Worm (Caenorhabditis elegans) whole organism, L1 larva: ENCODE data around the gene K12H6.9.

Source experiments
- F16B12.6 ChIP-seq: fragments of 150-350 bp; optimal IDR thresholded peaks from 2 replicates; lab custom pipeline; 2014; ENCODE audit warnings: missing biosample characterization, missing genetic modification characterization
- aha-1 ChIP-seq: fragments of 150-350 bp; optimal IDR thresholded peaks from 2 replicates; lab custom pipeline; 2014; ENCODE audit warnings: missing biosample characterization, missing genetic modification characterization
- blmp-1 ChIP-seq: fragments of 150-350 bp; optimal IDR thresholded peaks from 2 replicates; lab custom pipeline; 2014; ENCODE audit warnings: missing biosample characterization, missing genetic modification characterization
- ceh-8 ChIP-seq: fragments of 200-800 bp; sonication (Bioruptor generic); optimal IDR thresholded peaks from 2 replicates; lab custom pipeline; 2018; ENCODE audit warnings: mild to moderate bottlenecking, missing genetic modification characterization, moderate library complexity, missing compliant biosample characterization
- ceh-82 ChIP-seq, 3 experiments: fragments of 150-350 bp in 1 of 3; sonication (generic microtip) in 2 of 3; optimal IDR thresholded peaks; 2 replicates each; lab custom pipeline; 2014 to 2017; ENCODE audit warnings: missing biosample characterization in 3 of 3, missing genetic modification characterization in 3 of 3
- ceh-88 ChIP-seq: fragments of 200-800 bp; sonication (Bioruptor generic); IDR thresholded peaks from 2 replicates; pipeline ENCODE4 v1.3.6; 2022; ENCODE audit warnings: missing genetic modification characterization, missing compliant biosample characterization
- ceh-90 ChIP-seq: sonication (generic microtip); optimal IDR thresholded peaks from 2 replicates; lab custom pipeline; 2016; ENCODE audit warnings: missing genetic modification characterization, missing compliant biosample characterization
- dpl-1 ChIP-seq, 3 experiments: fragments of 150-350 bp in 2 of 3; sonication (generic microtip) in 1 of 3; optimal IDR thresholded peaks; 2 replicates each; lab custom pipeline; 2014 to 2017; ENCODE audit warnings: missing biosample characterization in 3 of 3, missing genetic modification characterization in 3 of 3, missing genetic modification reagents in 3 of 3
- dsc-1 ChIP-seq: sonication (generic microtip); optimal IDR thresholded peaks from 2 replicates; lab custom pipeline; 2016; ENCODE audit warnings: mild to moderate bottlenecking, missing genetic modification characterization, missing compliant biosample characterization
- efl-1 ChIP-seq, 4 experiments: fragments of 150-350 bp; optimal IDR thresholded peaks in 3 of 4; peaks in 1 of 4; 1 replicate in 1 of 4; 2 replicates in 3 of 4; lab custom pipeline; 2014; ENCODE audit warnings: missing biosample characterization in 2 of 4, missing genetic modification characterization in 2 of 4, missing genetic modification reagents in 2 of 4
- elt-2 ChIP-seq: sonication (generic microtip); optimal IDR thresholded peaks from 2 replicates; lab custom pipeline; 2016; ENCODE audit warnings: missing genetic modification characterization, mild to moderate bottlenecking, inconsistent platforms, missing compliant biosample characterization, missing genetic modification reagents
- elt-3 ChIP-seq, 6 experiments: fragments of 150-350 bp in 1 of 6; sonication (generic microtip); optimal IDR thresholded peaks; 2 replicates each; lab custom pipeline; 2017 to 2018; ENCODE audit warnings: missing biosample characterization in 6 of 6, missing genetic modification characterization in 6 of 6, inconsistent platforms in 1 of 6
- fkh-10 ChIP-seq: sonication (generic microtip); optimal IDR thresholded peaks from 2 replicates; lab custom pipeline; 2017; ENCODE audit warnings: missing biosample characterization, missing genetic modification reagents, missing genetic modification characterization
- grh-1 ChIP-seq: fragments of 200-800 bp; sonication (Bioruptor generic); IDR thresholded peaks from 2 replicates; pipeline ENCODE4 v1.3.6; 2022; ENCODE audit warnings: missing genetic modification reagents, missing genetic modification characterization, missing compliant biosample characterization
- hlh-4 ChIP-seq: sonication (generic microtip); optimal IDR thresholded peaks from 2 replicates; lab custom pipeline; 2016; ENCODE audit warnings: mild to moderate bottlenecking, missing genetic modification characterization, missing compliant biosample characterization
- irx-1 ChIP-seq: sonication (generic microtip); optimal IDR thresholded peaks from 2 replicates; lab custom pipeline; 2016; ENCODE audit warnings: missing genetic modification characterization, missing compliant biosample characterization
- isw-1 ChIP-seq: fragments of 200-800 bp; sonication (Bioruptor generic); IDR thresholded peaks from 2 replicates; pipeline ENCODE4 v1.3.6; 2022; ENCODE audit warnings: missing genetic modification characterization, missing compliant biosample characterization
- lin-13 ChIP-seq: fragments of 150-350 bp; optimal IDR thresholded peaks from 2 replicates; lab custom pipeline; 2014; ENCODE audit warnings: missing biosample characterization, missing genetic modification reagents, missing genetic modification characterization
- lin-14 ChIP-seq: fragments of 200-800 bp; sonication (Bioruptor generic); optimal IDR thresholded peaks from 2 replicates; lab custom pipeline; 2018; ENCODE audit warnings: mild to moderate bottlenecking, missing genetic modification characterization, moderate library complexity, missing compliant biosample characterization
- lin-15B ChIP-seq: fragments of 150-350 bp; sonication (generic microtip); optimal IDR thresholded peaks from 3 replicates; lab custom pipeline; 2014; ENCODE audit warnings: missing biosample characterization, missing genetic modification characterization
- lin-35 ChIP-seq, 2 experiments: fragments of 150-350 bp; optimal IDR thresholded peaks; 2 replicates each; lab custom pipeline; 2014; ENCODE audit warnings: missing biosample characterization in 2 of 2, missing genetic modification characterization in 2 of 2, missing genetic modification reagents in 2 of 2
- lin-39 ChIP-seq: fragments of 150-350 bp; optimal IDR thresholded peaks from 2 replicates; lab custom pipeline; 2014; ENCODE audit warnings: missing biosample characterization, missing genetic modification reagents, missing genetic modification characterization
- lsy-2 ChIP-seq, 2 experiments: fragments of 150-350 bp; optimal IDR thresholded peaks; 2 replicates each; lab custom pipeline; 2014; ENCODE audit warnings: missing biosample characterization in 2 of 2, missing genetic modification characterization in 2 of 2
- mdl-1 ChIP-seq, 2 experiments: fragments of 150-350 bp; optimal IDR thresholded peaks; 2 replicates each; lab custom pipeline; 2014 to 2017; ENCODE audit warnings: missing biosample characterization in 2 of 2, missing genetic modification characterization in 2 of 2, inconsistent platforms in 1 of 2
- mef-2 ChIP-seq: fragments of 150-350 bp; optimal IDR thresholded peaks from 2 replicates; lab custom pipeline; 2014; ENCODE audit warnings: missing biosample characterization, missing genetic modification characterization
- mep-1 ChIP-seq: fragments of 150-350 bp; optimal IDR thresholded peaks from 2 replicates; lab custom pipeline; 2014; ENCODE audit warnings: missing biosample characterization, missing genetic modification characterization
- nhr-19 ChIP-seq: fragments of 200-800 bp; sonication (Bioruptor generic); conservative IDR thresholded peaks from 2 replicates; pipeline ENCODE4 v1.3.6; 2022; ENCODE audit warnings: missing genetic modification characterization, missing compliant biosample characterization
- nhr-20 ChIP-seq: sonication (generic microtip); optimal IDR thresholded peaks from 2 replicates; lab custom pipeline; 2016; ENCODE audit warnings: mild to moderate bottlenecking, missing genetic modification characterization, missing compliant biosample characterization
- nhr-28 ChIP-seq: fragments of 150-350 bp; optimal IDR thresholded peaks from 2 replicates; lab custom pipeline; 2014; ENCODE audit warnings: missing biosample characterization, missing genetic modification characterization
- nhr-71 ChIP-seq: sonication (generic microtip); optimal IDR thresholded peaks from 2 replicates; lab custom pipeline; 2016; ENCODE audit warnings: mild to moderate bottlenecking, missing genetic modification characterization, moderate library complexity, missing compliant biosample characterization
- nhr-77 ChIP-seq: fragments of 150-350 bp; optimal IDR thresholded peaks from 2 replicates; lab custom pipeline; 2014; ENCODE audit warnings: missing biosample characterization, missing genetic modification characterization
- nhr-84 ChIP-seq: sonication (generic microtip); optimal IDR thresholded peaks from 2 replicates; lab custom pipeline; 2017; ENCODE audit warnings: missing biosample characterization, missing genetic modification characterization
- nhr-85 ChIP-seq: sonication (generic microtip); peaks from one replicate; lab custom pipeline; 2016; ENCODE audit warnings: missing genetic modification characterization, inconsistent platforms, missing compliant biosample characterization
- pax-3 ChIP-seq: fragments of 200-800 bp; sonication (Bioruptor generic); optimal IDR thresholded peaks from 2 replicates; lab custom pipeline; 2018; ENCODE audit warnings: mild to moderate bottlenecking, missing genetic modification characterization, moderate library complexity, missing compliant biosample characterization
- pqm-1 ChIP-seq: sonication (generic microtip); optimal IDR thresholded peaks from 3 replicates; lab custom pipeline; 2017; ENCODE audit warnings: missing biosample characterization, missing genetic modification characterization
- snu-23 ChIP-seq: sonication (generic microtip); optimal IDR thresholded peaks from 2 replicates; lab custom pipeline; 2016; ENCODE audit warnings: missing genetic modification characterization, missing compliant biosample characterization
- sup-37 ChIP-seq: fragments of 200-800 bp; sonication (Bioruptor generic); optimal IDR thresholded peaks from 2 replicates; lab custom pipeline; 2018; ENCODE audit warnings: mild to moderate bottlenecking, missing genetic modification characterization, missing compliant biosample characterization
- tbx-2 ChIP-seq: sonication (generic microtip); optimal IDR thresholded peaks from 2 replicates; lab custom pipeline; 2016; ENCODE audit warnings: missing genetic modification characterization, missing compliant biosample characterization
- unc-30 ChIP-seq: sonication (generic microtip); optimal IDR thresholded peaks from 2 replicates; lab custom pipeline; 2017; ENCODE audit warnings: missing biosample characterization, missing genetic modification characterization
- xbp-1 ChIP-seq: sonication (generic microtip); optimal IDR thresholded peaks from 2 replicates; lab custom pipeline; 2016; ENCODE audit warnings: missing genetic modification characterization, missing compliant biosample characterization
- zip-4 ChIP-seq: fragments of 200-800 bp; sonication (Bioruptor generic); optimal IDR thresholded peaks from 2 replicates; lab custom pipeline; 2018; ENCODE audit warnings: mild to moderate bottlenecking, missing genetic modification characterization, moderate library complexity, missing compliant biosample characterization
- ztf-4 ChIP-seq: fragments of 150-350 bp; optimal IDR thresholded peaks from 2 replicates; lab custom pipeline; 2014; ENCODE audit warnings: missing biosample characterization, missing genetic modification characterization

K12H6.9 gene

ce11 chrII:2804245-2804644 is 20.0 kb upstream of the K12H6.9 start:
- peak in 1 of 3 experiments; percentile 13 for TF ChIP-seq dpl-1 (GFP tag; optimal IDR thresholded peaks at IDR 0.05; lab: Kevin White, UChicago)
- TF ChIP-seq lsy-2 (tag; optimal IDR thresholded peaks at IDR 0.05; lab: Kevin White, UChicago), result peak in 1 of 2 experiments; percentile 42
- peak; percentile 46 for TF ChIP-seq nhr-71 (tag; lab: Kevin White, UChicago)
- no peak for TF ChIP-seq elt-2
- peak in 1 of 2 experiments; percentile 32 for TF ChIP-seq mdl-1 (tag; optimal IDR thresholded peaks at IDR 0.05; lab: Kevin White, UChicago)
- TF ChIP-seq fkh-10 (GFP tag; lab: Kevin White, UChicago), result no peak
- TF ChIP-seq unc-30 (tag; lab: Kevin White, UChicago), result no peak
- no peak for TF ChIP-seq zip-4
- TF ChIP-seq sup-37 (GFP tag; lab: Kevin White, UChicago), result no peak
- no peak for TF ChIP-seq pax-3 (tag; lab: Kevin White, UChicago)
- no peak for TF ChIP-seq pqm-1 (tag; lab: Kevin White, UChicago)
- peak; percentile 34 to 51 for TF ChIP-seq efl-1 (optimal IDR thresholded peaks at IDR 0.05; lab: Kevin White, UChicago)
- no peak for TF ChIP-seq efl-1 (GFP tag; optimal IDR thresholded peaks at IDR 0.05 in 1 of 2; lab: Kevin White, UChicago)
- peak; percentile 65 for TF ChIP-seq lin-14 (GFP tag; lab: Kevin White, UChicago)
- no peak for TF ChIP-seq nhr-77 (tag; lab: Kevin White, UChicago)
- TF ChIP-seq lin-13 (GFP tag; lab: Kevin White, UChicago), result no peak
- TF ChIP-seq aha-1 (tag; lab: Kevin White, UChicago), result no peak
- no peak for TF ChIP-seq lin-39 (tag; lab: Kevin White, UChicago)
- peak; percentile 2 for TF ChIP-seq snu-23 (GFP tag; lab: Kevin White, UChicago)
- no peak for TF ChIP-seq grh-1 (GFP tag; lab: Robert Waterston, UW)
- TF ChIP-seq F16B12.6, result no peak
- TF ChIP-seq ceh-90 (tag; lab: Kevin White, UChicago), result no peak
- TF ChIP-seq ztf-4, result no peak
- no peak for TF ChIP-seq lin-15B (tag; lab: Kevin White, UChicago)
- TF ChIP-seq ceh-82 (tag; optimal IDR thresholded peaks at IDR 0.05; lab: Kevin White, UChicago), result peak in 1 of 3 experiments; percentile 15

DNA sequence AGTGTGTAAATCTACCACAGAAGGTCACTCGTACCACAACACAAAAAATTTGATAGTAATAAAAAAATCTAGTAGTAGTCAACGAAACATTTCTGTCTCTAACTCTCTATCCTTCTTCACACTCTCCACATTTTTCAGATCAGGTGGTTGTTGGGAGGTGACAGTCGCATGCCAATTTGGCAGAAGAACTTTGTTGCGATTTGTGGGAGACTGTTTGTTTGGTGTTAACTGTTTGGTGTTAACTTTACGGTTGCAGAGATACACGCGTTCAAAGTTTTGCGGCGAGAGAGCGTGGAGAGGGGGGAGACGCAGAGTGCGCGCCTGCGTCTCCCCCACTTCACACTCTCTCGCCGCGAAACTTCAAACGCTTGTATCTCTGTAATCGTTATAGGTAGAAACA is 19.3 kb upstream of the K12H6.9 start:
- TF ChIP-seq snu-23 (GFP tag; lab: Kevin White, UChicago), result peak; percentile 40
- peak; percentile 22 for TF ChIP-seq tbx-2 (tag; lab: Kevin White, UChicago)
- TF ChIP-seq nhr-71 (tag; lab: Kevin White, UChicago), result peak; percentile 23
- no peak for TF ChIP-seq ceh-8 (GFP tag; lab: Kevin White, UChicago)
- TF ChIP-seq blmp-1, result no peak
- TF ChIP-seq lsy-2 (tag; optimal IDR thresholded peaks at IDR 0.05; lab: Kevin White, UChicago), result peak in 1 of 2 experiments; percentile 14
- 0 out of 2 replicates have a peak, but pooled peaks have one; percentile 2 for TF ChIP-seq nhr-19 (GFP tag; lab: Robert Waterston, UW)
- TF ChIP-seq nhr-20 (tag; lab: Kevin White, UChicago), result peak; percentile 4
- no peak for TF ChIP-seq ceh-90 (tag; lab: Kevin White, UChicago)
- no peak for TF ChIP-seq mep-1
- peak in 2 of 6 experiments; percentile 40 to 52 for TF ChIP-seq elt-3 (tag; optimal IDR thresholded peaks at IDR 0.05; lab: Kevin White, UChicago)
- TF ChIP-seq nhr-84 (tag; lab: Kevin White, UChicago), result no peak
- peak; percentile 14 for TF ChIP-seq nhr-85
- TF ChIP-seq mdl-1 (tag; optimal IDR thresholded peaks at IDR 0.05; lab: Kevin White, UChicago), result peak in 1 of 2 experiments; percentile 28
- TF ChIP-seq hlh-4 (tag; lab: Kevin White, UChicago), result no peak
- no peak for TF ChIP-seq unc-30 (tag; lab: Kevin White, UChicago)
- peak in 1 of 2 experiments; percentile 65 for TF ChIP-seq lin-35 (GFP tag; optimal IDR thresholded peaks at IDR 0.05; lab: Kevin White, UChicago)
- no peak for TF ChIP-seq ceh-88 (GFP tag; lab: Robert Waterston, UW)
- no peak for TF ChIP-seq lin-15B (tag; lab: Kevin White, UChicago)
- peak; percentile 49 for TF ChIP-seq lin-14 (GFP tag; lab: Kevin White, UChicago)
- TF ChIP-seq, all 84 proteins: peak for 11

DNA sequence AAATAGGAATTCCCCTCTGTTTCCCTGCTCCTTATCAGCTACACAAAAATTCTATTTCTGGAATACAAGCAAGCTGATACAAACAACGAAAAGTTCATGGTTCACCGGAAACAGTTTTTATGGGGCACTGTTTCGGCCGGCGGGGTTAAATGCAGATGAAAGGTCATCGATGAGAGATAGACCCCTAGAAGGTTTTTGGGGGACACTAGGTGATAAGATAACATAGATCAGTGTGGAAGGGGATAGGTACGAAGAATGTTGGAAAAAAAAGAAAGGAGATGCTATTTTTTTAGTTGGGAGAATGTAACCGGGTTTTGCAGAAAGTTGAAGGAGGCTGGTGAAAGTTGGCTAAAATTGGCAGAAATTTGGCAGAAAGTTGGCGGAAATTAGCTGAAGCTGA is 18.6 kb upstream of the K12H6.9 start:
- no peak for TF ChIP-seq lin-15B (tag; lab: Kevin White, UChicago)
- no peak for TF ChIP-seq grh-1 (GFP tag; lab: Robert Waterston, UW)
- no peak for TF ChIP-seq mef-2 (tag; lab: Kevin White, UChicago)
- TF ChIP-seq nhr-85, result peak; percentile 61
- TF ChIP-seq isw-1 (GFP tag; lab: Robert Waterston, UW), result no peak
- TF ChIP-seq xbp-1 (tag; lab: Kevin White, UChicago), result no peak
- TF ChIP-seq nhr-28 (tag; lab: Kevin White, UChicago), result no peak
- TF ChIP-seq irx-1, result no peak
- TF ChIP-seq dpl-1 (GFP tag; optimal IDR thresholded peaks at IDR 0.05; lab: Kevin White, UChicago), result no peak
- TF ChIP-seq dsc-1 (tag; lab: Kevin White, UChicago), result no peak
- peak in 1 of 6 experiments; percentile 50 for TF ChIP-seq elt-3 (tag; optimal IDR thresholded peaks at IDR 0.05; lab: Kevin White, UChicago)
- TF ChIP-seq nhr-20 (tag; lab: Kevin White, UChicago), result peak; percentile 0
- peak; percentile 18 for TF ChIP-seq blmp-1
- no peak for TF ChIP-seq tbx-2 (tag; lab: Kevin White, UChicago)
- TF ChIP-seq elt-2, result no peak
